Fruit fly (Drosophila melanogaster): Measurements from ENCODE around the gene ro.
A peak's percentile ranks its signal among the peaks of the same experiment; 100 is the strongest.

The ro gene

dm6 chr3R:26881121-26881895 is at the start of gene ro, which contains the start of gene T48 (continued):
- TF ChIP-seq pum (GFP tag; optimal IDR thresholded peaks at IDR 0.05) (peak; percentile 35), hb (GFP tag; IDR thresholded peaks at IDR 0.05; ENCODE audit: partially characterized antibody) (no peak), CG7928 (GFP tag; optimal IDR thresholded peaks at IDR 0.05) (peak; percentile 90), CG34422 (GFP tag; IDR thresholded peaks at IDR 0.05) (peak; percentile 46; the same call in 1 of the 3 replicates), CG6175 (GFP tag; IDR thresholded peaks at IDR 0.05) (no peak), CG34224 (GFP tag; IDR thresholded peaks at IDR 0.05; ENCODE audit: partially characterized antibody) (0 out of 3 replicates have a peak, but pooled peaks have one; percentile 24), CG8089 (GFP tag; optimal IDR thresholded peaks at IDR 0.05) (peak; percentile 46), bigmax (GFP tag; optimal IDR thresholded peaks at IDR 0.05) (peak; percentile 34), CG5245 (GFP tag; optimal IDR thresholded peaks at IDR 0.05) (peak; percentile 22), CG2116 (GFP tag; optimal IDR thresholded peaks at IDR 0.05) (peak; percentile 70), CG5180 (GFP tag; optimal IDR thresholded peaks at IDR 0.05) (no peak), dm (GFP tag; optimal IDR thresholded peaks at IDR 0.05) (peak; percentile 74), Pdp1 (GFP tag; optimal IDR thresholded peaks at IDR 0.05) (peak; percentile 49 to 82), onecut (GFP tag; IDR thresholded peaks at IDR 0.05) (no peak; the same call in 1 of the 2 replicates), CG15514 (GFP tag; optimal IDR thresholded peaks at IDR 0.05) (peak; percentile 88), CG9727 (GFP tag; optimal IDR thresholded peaks at IDR 0.05) (no peak), nom (GFP tag; optimal IDR thresholded peaks at IDR 0.05) (peak; percentile 9), CG14050 (GFP tag; IDR thresholded peaks at IDR 0.05) (no peak), CG10209 (GFP tag; optimal IDR thresholded peaks at IDR 0.05) (no peak), CG18262 (tag; optimal IDR thresholded peaks at IDR 0.05) (no peak), Bgb (GFP tag; IDR thresholded peaks at IDR 0.05; ENCODE audit: partially characterized antibody) (peak; percentile 84), Tbp (GFP tag; optimal IDR thresholded peaks at IDR 0.05) (no peak), Adf1 (GFP tag; IDR thresholded peaks at IDR 0.05) (peak; percentile 48; the same call in 1 of the 2 replicates), caup (GFP tag; optimal IDR thresholded peaks at IDR 0.05; ENCODE audit: severe bottlenecking) (peak; percentile 66), Chrac-16 (GFP tag; optimal IDR thresholded peaks at IDR 0.05) (peak; percentile 8), Opbp (GFP tag; IDR thresholded peaks at IDR 0.05; ENCODE audit: partially characterized antibody) (peak; percentile 73), Hmr (GFP tag; optimal IDR thresholded peaks at IDR 0.05) (peak; percentile 96), BEAF-32 (GFP tag; optimal IDR thresholded peaks at IDR 0.05) (peak; percentile 86), CG12236 (GFP tag; optimal IDR thresholded peaks at IDR 0.05) (no peak), jing (GFP tag; optimal IDR thresholded peaks at IDR 0.05) (no peak), chinmo (GFP tag; IDR thresholded peaks at IDR 0.05; ENCODE audit: partially characterized antibody) (peak; percentile 91; the same call in 3 of the 4 replicates), psq (GFP tag; optimal IDR thresholded peaks at IDR 0.05) (peak; percentile 33), CG11696 (GFP tag; IDR thresholded peaks at IDR 0.05) (0 out of 2 replicates have a peak, but pooled peaks have one; percentile 50), CG18599 (GFP tag; optimal IDR thresholded peaks at IDR 0.05) (peak; percentile 55), CG11560 (tag; IDR thresholded peaks at IDR 0.05) (peak; percentile 65; the same call in 1 of the 3 replicates), CG15073 (GFP tag; optimal IDR thresholded peaks at IDR 0.05) (no peak), CrebB (tag; optimal IDR thresholded peaks at IDR 0.05) (peak; percentile 51), CG6689 (GFP tag; IDR thresholded peaks at IDR 0.05) (no peak), CG5953 (GFP tag; IDR thresholded peaks at IDR 0.05) (no peak), CG13894 (tag; optimal IDR thresholded peaks at IDR 0.05) (peak; percentile 92), cg (GFP tag; optimal IDR thresholded peaks at IDR 0.05) (no peak), MBD-R2 (GFP tag; IDR thresholded peaks at IDR 0.05) (peak; percentile 62), z (GFP tag; IDR thresholded peaks at IDR 0.05) (no peak), jigr1 (GFP tag; IDR thresholded peaks at IDR 0.05) (no peak), mld (GFP tag; IDR thresholded peaks at IDR 0.05; ENCODE audit: partially characterized antibody) (no peak; the same call in 2 of the 3 replicates), klu (GFP tag; IDR thresholded peaks at IDR 0.05) (peak; percentile 14; the same call in 1 of the 2 replicates), CG18764 (GFP tag; optimal IDR thresholded peaks at IDR 0.05) (peak; percentile 54), CG14441 (GFP tag; IDR thresholded peaks at IDR 0.05) (no peak)

Data from whole organism, embryonic.